Fruit fly (Drosophila melanogaster): ENCODE data around the gene CG9515.

CG9515 gene

DNA sequence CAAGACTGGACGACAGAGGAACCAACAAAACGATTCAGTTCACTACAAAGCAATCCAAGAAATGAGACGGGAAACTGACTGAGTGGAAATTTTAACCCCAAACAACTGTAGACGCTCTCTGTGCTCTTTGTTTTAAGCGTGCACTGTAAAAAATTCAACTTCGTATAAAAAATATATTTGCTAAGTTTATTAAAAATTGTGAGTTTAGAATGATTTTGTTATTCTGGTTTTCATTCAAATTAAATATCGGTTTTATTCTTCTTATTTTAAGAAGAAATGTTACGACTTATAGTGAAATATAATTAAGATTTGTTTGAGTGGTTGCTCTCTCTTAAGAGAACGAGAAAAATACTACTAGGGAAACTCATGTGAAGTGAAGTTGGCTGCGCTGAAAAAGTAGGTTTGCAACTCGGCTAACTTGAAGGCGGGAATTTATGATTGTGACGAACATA is 15.0 kb upstream of the CG9515 start (continued):
- TF ChIP-seq CG10366 (GFP tag; IDR thresholded peaks at IDR 0.05): peak; percentile 98
- peak; percentile 98 for TF ChIP-seq tgo (GFP tag; IDR thresholded peaks at IDR 0.05)
- TF ChIP-seq Lhr (GFP tag; optimal IDR thresholded peaks at IDR 0.05): peak; percentile 80
- TF ChIP-seq danr (GFP tag; IDR thresholded peaks at IDR 0.05): peak; percentile 93
- peak; percentile 96 for TF ChIP-seq CG2889 (GFP tag; IDR thresholded peaks at IDR 0.05)
- TF ChIP-seq wek (GFP tag; optimal IDR thresholded peaks at IDR 0.05): peak; percentile 70
- TF ChIP-seq crol (GFP tag; IDR thresholded peaks at IDR 0.05): peak; percentile 85
- no peak for TF ChIP-seq br (optimal IDR thresholded peaks at IDR 0.05)
- TF ChIP-seq pfk (GFP tag; optimal IDR thresholded peaks at IDR 0.05): peak; percentile 37
- TF ChIP-seq gcm2 (GFP tag; optimal IDR thresholded peaks at IDR 0.05): peak; percentile 96
- peak; percentile 96 for TF ChIP-seq croc (GFP tag; conservative IDR thresholded peaks at IDR 0.05)
- peak; percentile 67 for TF ChIP-seq CG30020 (tag; optimal IDR thresholded peaks at IDR 0.05)
- TF ChIP-seq CG14014 (GFP tag; IDR thresholded peaks at IDR 0.05): peak; percentile 96
- peak; percentile 92 for TF ChIP-seq trem (tag; optimal IDR thresholded peaks at IDR 0.05)
- TF ChIP-seq jumu (GFP tag; optimal IDR thresholded peaks at IDR 0.05): peak; percentile 96
- TF ChIP-seq ind (GFP tag; optimal IDR thresholded peaks at IDR 0.05): peak; percentile 91
- peak; percentile 84 for TF ChIP-seq fu2 (GFP tag; optimal IDR thresholded peaks at IDR 0.05)
- TF ChIP-seq Sry-δ (GFP tag; optimal IDR thresholded peaks at IDR 0.05): peak; percentile 54
- peak; percentile 96 for TF ChIP-seq ase (GFP tag; IDR thresholded peaks at IDR 0.05)
- peak; percentile 96 for TF ChIP-seq mam (GFP tag; optimal IDR thresholded peaks at IDR 0.05)
- TF ChIP-seq peb (GFP tag; IDR thresholded peaks at IDR 0.05): peak; percentile 97
- peak; percentile 95 for TF ChIP-seq CG2199 (GFP tag; IDR thresholded peaks at IDR 0.05)
- TF ChIP-seq CG8944 (GFP tag; optimal IDR thresholded peaks at IDR 0.05): peak; percentile 83
- TF ChIP-seq CG10209 (GFP tag; optimal IDR thresholded peaks at IDR 0.05): peak; percentile 95
- TF ChIP-seq CG4854 (GFP tag; optimal IDR thresholded peaks at IDR 0.05): peak; percentile 84
- peak; percentile 100 for TF ChIP-seq Opbp (GFP tag; IDR thresholded peaks at IDR 0.05; ENCODE audit: partially characterized antibody)
- TF ChIP-seq CG16815 (GFP tag; optimal IDR thresholded peaks at IDR 0.05): peak; percentile 94
- TF ChIP-seq dpn (GFP tag; optimal IDR thresholded peaks at IDR 0.05): peak; percentile 91 to 97
- TF ChIP-seq CG12744 (GFP tag; optimal IDR thresholded peaks at IDR 0.05): peak; percentile 95
- peak; percentile 93 for TF ChIP-seq Hr3 (GFP tag; optimal IDR thresholded peaks at IDR 0.05)
- TF ChIP-seq sr (GFP tag; IDR thresholded peaks at IDR 0.05): no peak; the same call in 1 of the 3 replicates
- peak; percentile 97 for TF ChIP-seq CG15601 (tag; optimal IDR thresholded peaks at IDR 0.05)
- TF ChIP-seq onecut (GFP tag; IDR thresholded peaks at IDR 0.05): peak; percentile 92
- TF ChIP-seq ab (GFP tag; optimal IDR thresholded peaks at IDR 0.05): peak; percentile 28
- peak; percentile 94 for TF ChIP-seq CG7839 (tag; optimal IDR thresholded peaks at IDR 0.05)
- no peak for TF ChIP-seq yki (optimal IDR thresholded peaks at IDR 0.05)
- peak; percentile 68 for TF ChIP-seq gro (GFP tag; optimal IDR thresholded peaks at IDR 0.05)
- peak; percentile 78 for TF ChIP-seq CG6765 (GFP tag; optimal IDR thresholded peaks at IDR 0.05)
- peak; percentile 70 for TF ChIP-seq CG15073 (GFP tag; optimal IDR thresholded peaks at IDR 0.05)
- TF ChIP-seq NK7.1 (GFP tag; optimal IDR thresholded peaks at IDR 0.05): peak; percentile 87
- peak; percentile 90 for TF ChIP-seq CG13424 (tag; optimal IDR thresholded peaks at IDR 0.05)
- TF ChIP-seq Atf6 (GFP tag; IDR thresholded peaks at IDR 0.05): peak; percentile 98
- peak; percentile 94 for TF ChIP-seq Antp (GFP tag; optimal IDR thresholded peaks at IDR 0.05)
- peak in 1 of 2 experiments; percentile 95 for TF ChIP-seq Hr78 (GFP tag; optimal IDR thresholded peaks at IDR 0.05)
- peak; percentile 90 for TF ChIP-seq GATAe (GFP tag; conservative IDR thresholded peaks at IDR 0.05)
- no peak for TF ChIP-seq cad (GFP tag; optimal IDR thresholded peaks at IDR 0.05)
- TF ChIP-seq CG18764 (GFP tag; optimal IDR thresholded peaks at IDR 0.05): peak; percentile 88
- TF ChIP-seq bbx (GFP tag; IDR thresholded peaks at IDR 0.05; ENCODE audit: partially characterized antibody): no peak
- peak; percentile 96 for TF ChIP-seq Med (GFP tag)
- peak; percentile 83 for TF ChIP-seq sima (GFP tag; optimal IDR thresholded peaks at IDR 0.05)
- peak; percentile 42 for TF ChIP-seq fd64A (GFP tag; optimal IDR thresholded peaks at IDR 0.05)
- peak; percentile 98 for TF ChIP-seq E2f1 (GFP tag; IDR thresholded peaks at IDR 0.05)
